Comparison of ENCODE assay signal across 2 worm cellular contexts in genomic region chrIII:1673320-1673719, ce11.
TF ChIP-seq lines count a peak whose summit lies in the region.

No protein-coding gene starts in this region.

TF ChIP-seq in whole organism, L4 larva, 104 proteins besides CTCF, POLR2A, EP300 and RAD21:
- TF ChIP-seq D1046.2 (GFP tag; IDR thresholded peaks at IDR 0.05; lab: Robert Waterston, UW): no peak
- TF ChIP-seq aha-1 (tag; lab: Kevin White, UChicago): peak; percentile 18

TF ChIP-seq in whole organism, young adult, 124 proteins besides CTCF, POLR2A, EP300 and RAD21:
- peak; percentile 34; the same call in 1 of the 2 replicates for TF ChIP-seq cebp-1 (GFP tag; IDR thresholded peaks at IDR 0.05; lab: Robert Waterston, UW)
- TF ChIP-seq cebp-1 (tag; optimal IDR thresholded peaks at IDR 0.05; lab: Kevin White, UChicago): peak; percentile 91
- no peak for TF ChIP-seq fkh-3 (tag; optimal IDR thresholded peaks at IDR 0.05; lab: Kevin White, UChicago)
- no peak for TF ChIP-seq F55B11.4 (tag; optimal IDR thresholded peaks at IDR 0.05; lab: Kevin White, UChicago; ENCODE audit: borderline replicate concordance, insufficient read depth)
- no peak for TF ChIP-seq ccch-3 (GFP tag; optimal IDR thresholded peaks at IDR 0.05; lab: Kevin White, UChicago)
- TF ChIP-seq him-1 (tag; optimal IDR thresholded peaks at IDR 0.05; lab: Kevin White, UChicago): no peak
- no peak for TF ChIP-seq hmg-20 (GFP tag; IDR thresholded peaks at IDR 0.05; lab: Robert Waterston, UW)
- no peak for TF ChIP-seq lin-26 (GFP tag; IDR thresholded peaks at IDR 0.05; lab: Robert Waterston, UW)
- no peak for TF ChIP-seq atf-7 (tag; optimal IDR thresholded peaks at IDR 0.05; lab: Kevin White, UChicago)
